Worm (Caenorhabditis elegans) whole organism, mixed stage, embryonic: ENCODE results near the gene vha-17.
A peak's percentile ranks its signal among the peaks of the same experiment; 100 is the strongest.

ENCODE experiments used
- M03D4.4 ChIP-seq: sonication (generic microtip); optimal IDR thresholded peaks from 2 replicates; lab custom pipeline; 2017; ENCODE audit warnings: mild to moderate bottlenecking, missing genetic modification characterization, missing compliant biosample characterization
- bed-3 ChIP-seq: fragments of 200-800 bp; sonication (Bioruptor generic); optimal IDR thresholded peaks from 3 replicates; lab custom pipeline; 2018; ENCODE audit warnings: mild to moderate bottlenecking, missing genetic modification characterization, moderate library complexity, missing compliant biosample characterization
- blmp-1 ChIP-seq: fragments of 150-350 bp; optimal IDR thresholded peaks from 2 replicates; lab custom pipeline; 2014; ENCODE audit warnings: missing biosample characterization, missing genetic modification characterization
- ceh-43 ChIP-seq: fragments of 200-800 bp; sonication (Bioruptor generic); optimal IDR thresholded peaks from 2 replicates; lab custom pipeline; 2018; ENCODE audit warnings: mild to moderate bottlenecking, missing genetic modification characterization, moderate library complexity, missing compliant biosample characterization
- ceh-83 ChIP-seq: fragments of 200-800 bp; sonication (Bioruptor generic); optimal IDR thresholded peaks from 2 replicates; lab custom pipeline; 2018; ENCODE audit warnings: mild to moderate bottlenecking, missing genetic modification characterization, missing compliant biosample characterization
- ces-1 ChIP-seq: fragments of 150-350 bp; optimal IDR thresholded peaks from 2 replicates; lab custom pipeline; 2014; ENCODE audit warnings: missing biosample characterization, missing genetic modification reagents, missing genetic modification characterization
- cnd-1 ChIP-seq: fragments of 200-800 bp; sonication (Bioruptor generic); optimal IDR thresholded peaks from 2 replicates; lab custom pipeline; 2018; ENCODE audit warnings: mild to moderate bottlenecking, missing genetic modification characterization, missing compliant biosample characterization
- drap-1 ChIP-seq: fragments of 200-800 bp; sonication (Bioruptor generic); optimal IDR thresholded peaks from 3 replicates; lab custom pipeline; 2018; ENCODE audit warnings: mild to moderate bottlenecking, missing genetic modification characterization, missing compliant biosample characterization
- elt-1 ChIP-seq: sonication (generic microtip); optimal IDR thresholded peaks from 2 replicates; lab custom pipeline; 2017; ENCODE audit warnings: missing genetic modification characterization, mild to moderate bottlenecking, missing compliant biosample characterization, antibody characterized with exemption, moderate library complexity, borderline replicate concordance; ENCODE audit not compliant: insufficient read depth
- elt-3 ChIP-seq: fragments of 150-350 bp; optimal IDR thresholded peaks from 2 replicates; lab custom pipeline; 2014; ENCODE audit warnings: missing biosample characterization, missing genetic modification characterization
- ham-2 ChIP-seq: fragments of 200-800 bp; sonication (Bioruptor generic); optimal IDR thresholded peaks from 2 replicates; lab custom pipeline; 2018; ENCODE audit warnings: mild to moderate bottlenecking, missing genetic modification characterization, missing compliant biosample characterization
- hlh-1 ChIP-seq: fragments of 150-350 bp; optimal IDR thresholded peaks from 2 replicates; lab custom pipeline; 2014; ENCODE audit warnings: missing biosample characterization, missing genetic modification reagents, missing genetic modification characterization
- lin-13 ChIP-seq: fragments of 150-350 bp; optimal IDR thresholded peaks from 2 replicates; lab custom pipeline; 2014; ENCODE audit warnings: missing biosample characterization, missing genetic modification characterization
- lin-32 ChIP-seq: fragments of 200-800 bp; sonication (Bioruptor generic); optimal IDR thresholded peaks from 2 replicates; lab custom pipeline; 2018; ENCODE audit warnings: mild to moderate bottlenecking, missing genetic modification characterization, missing compliant biosample characterization
- lsy-2 ChIP-seq: fragments of 150-350 bp; optimal IDR thresholded peaks from 2 replicates; lab custom pipeline; 2014; ENCODE audit warnings: missing biosample characterization, missing genetic modification characterization
- mep-1 ChIP-seq: fragments of 150-350 bp; optimal IDR thresholded peaks from 2 replicates; lab custom pipeline; 2017; ENCODE audit warnings: missing biosample characterization, missing genetic modification reagents, missing genetic modification characterization, inconsistent platforms
- nhr-12 ChIP-seq: fragments of 150-350 bp; optimal IDR thresholded peaks from 2 replicates; lab custom pipeline; 2014; ENCODE audit warnings: missing biosample characterization, missing genetic modification characterization
- nhr-2 ChIP-seq: fragments of 150-350 bp; optimal IDR thresholded peaks from 2 replicates; lab custom pipeline; 2014; ENCODE audit warnings: missing biosample characterization, missing genetic modification characterization
- nhr-28 ChIP-seq: fragments of 150-350 bp; optimal IDR thresholded peaks from 2 replicates; lab custom pipeline; 2014; ENCODE audit warnings: missing biosample characterization, missing genetic modification characterization
- nhr-76 ChIP-seq: sonication (generic microtip); optimal IDR thresholded peaks from 2 replicates; lab custom pipeline; 2017; ENCODE audit warnings: missing biosample characterization, missing genetic modification characterization
- pha-4 ChIP-seq: fragments of 150-350 bp; optimal IDR thresholded peaks from 2 replicates; lab custom pipeline; 2018; ENCODE audit warnings: missing biosample characterization, missing genetic modification reagents, missing genetic modification characterization
- sem-2 ChIP-seq: fragments of 200-800 bp; sonication (Bioruptor generic); optimal IDR thresholded peaks from 2 replicates; lab custom pipeline; 2018; ENCODE audit warnings: mild to moderate bottlenecking, missing genetic modification characterization, missing compliant biosample characterization
- snpc-4 ChIP-seq: fragments of 150-350 bp; optimal IDR thresholded peaks from 2 replicates; lab custom pipeline; 2014; ENCODE audit warnings: missing biosample characterization, missing genetic modification characterization
- sptf-1 ChIP-seq: sonication (generic microtip); optimal IDR thresholded peaks from 2 replicates; lab custom pipeline; 2017; ENCODE audit warnings: mild to moderate bottlenecking, missing genetic modification characterization, moderate library complexity, missing compliant biosample characterization
- tbx-8 ChIP-seq: fragments of 200-800 bp; sonication (Bioruptor generic); optimal IDR thresholded peaks from 2 replicates; lab custom pipeline; 2018; ENCODE audit warnings: mild to moderate bottlenecking, missing genetic modification characterization, moderate library complexity, missing compliant biosample characterization
- unc-120 ChIP-seq: sonication (generic microtip); optimal IDR thresholded peaks from 2 replicates; lab custom pipeline; 2017; ENCODE audit warnings: missing genetic modification characterization, missing compliant biosample characterization; ENCODE audit not compliant: poor library complexity, severe bottlenecking
- unc-39 ChIP-seq: fragments of 150-350 bp; optimal IDR thresholded peaks from 2 replicates; lab custom pipeline; 2014; ENCODE audit warnings: missing biosample characterization, missing genetic modification characterization
- unc-62 ChIP-seq: fragments of 150-350 bp; optimal IDR thresholded peaks from 2 replicates; lab custom pipeline; 2014; ENCODE audit warnings: missing biosample characterization, missing genetic modification reagents, missing genetic modification characterization
- ztf-11 ChIP-seq: fragments of 150-350 bp; optimal IDR thresholded peaks from 2 replicates; lab custom pipeline; 2014; ENCODE audit warnings: missing biosample characterization, missing genetic modification characterization

vha-17 gene

DNA sequence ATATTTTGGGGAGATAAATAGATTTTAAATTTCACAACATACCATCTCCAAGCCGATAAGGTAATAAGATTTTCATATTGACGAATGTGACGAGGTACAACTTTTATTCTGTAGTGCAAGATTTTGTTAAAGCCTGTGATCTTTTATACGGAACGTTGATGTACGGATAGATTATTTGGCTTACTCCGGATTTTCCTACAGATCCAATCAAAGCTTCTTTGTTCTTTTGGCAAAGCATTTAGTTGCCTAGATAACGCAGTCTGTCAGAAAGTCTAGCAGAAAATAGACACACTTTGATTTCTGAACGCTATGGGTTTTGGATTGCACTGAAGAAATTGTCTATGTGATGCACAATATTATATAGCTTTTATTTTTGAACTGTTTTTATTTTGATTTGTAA, 22.5 kb upstream of the vha-17 start, which contains the start of gene F49C12.2:
TSS of gene F49C12.2 (minus strand) at position 101 of the 400 bp plus-strand sequence.
- no peak for TF ChIP-seq drap-1
- TF ChIP-seq sem-2 (GFP tag; lab: Kevin White, UChicago) = no peak
- TF ChIP-seq unc-39 (tag; lab: Kevin White, UChicago) = no peak
- TF ChIP-seq mep-1 (tag; lab: Kevin White, UChicago) = no peak
- TF ChIP-seq ceh-43 (GFP tag; lab: Kevin White, UChicago) = no peak
- TF ChIP-seq ztf-11 (tag; lab: Kevin White, UChicago) = no peak
- TF ChIP-seq ces-1 = no peak
- TF ChIP-seq, all 35 proteins: peak for 0

- TF ChIP-seq ceh-43 (GFP tag; lab: Kevin White, UChicago) (no peak), snpc-4 (tag; lab: Kevin White, UChicago) (no peak), unc-120 (tag; lab: Kevin White, UChicago) (no peak), tbx-8 (GFP tag; lab: Kevin White, UChicago) (no peak), nhr-28 (tag; lab: Kevin White, UChicago) (no peak), ceh-83 (GFP tag; lab: Kevin White, UChicago) (no peak), elt-3 (tag; lab: Kevin White, UChicago) (no peak), ham-2 (no peak), drap-1 (no peak), sptf-1 (tag; lab: Kevin White, UChicago) (no peak)
- TF ChIP-seq, all 35 proteins: peak for 0
Measured at ce11 chrIV:9300127-9300526, 21.5 kb upstream of the vha-17 start, which contains the start of gene F49C12.3. F49C12.3 (plus strand) TSS chrIV:9300427.

DNA sequence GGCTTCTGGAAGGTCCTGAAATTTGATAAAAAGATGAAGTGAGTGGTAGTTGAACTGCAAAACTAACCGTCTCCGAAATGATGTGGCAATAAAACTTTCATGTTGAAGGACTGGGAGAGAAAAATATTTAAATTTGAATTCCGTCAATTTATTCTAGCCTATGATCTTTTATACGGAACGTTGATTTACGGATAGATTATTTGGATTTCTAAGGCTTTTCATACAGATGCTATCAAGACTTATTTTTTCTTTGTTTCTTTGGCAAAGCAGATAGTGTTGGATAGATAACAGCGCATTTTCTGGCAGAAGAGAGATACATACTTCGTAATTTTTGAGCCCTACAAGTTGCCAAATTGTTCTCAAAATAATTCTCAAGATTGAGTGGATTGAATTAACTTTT, 17.6 kb upstream of the vha-17 start, which contains the start of gene F49C12.4:
TSS of gene F49C12.4 (minus strand) at position 101 of the 400 bp plus-strand sequence.
- TF ChIP-seq sem-2 (GFP tag; lab: Kevin White, UChicago) (no peak), elt-1 (peak; percentile 61), blmp-1 (tag; lab: Kevin White, UChicago) (no peak)

DNA sequence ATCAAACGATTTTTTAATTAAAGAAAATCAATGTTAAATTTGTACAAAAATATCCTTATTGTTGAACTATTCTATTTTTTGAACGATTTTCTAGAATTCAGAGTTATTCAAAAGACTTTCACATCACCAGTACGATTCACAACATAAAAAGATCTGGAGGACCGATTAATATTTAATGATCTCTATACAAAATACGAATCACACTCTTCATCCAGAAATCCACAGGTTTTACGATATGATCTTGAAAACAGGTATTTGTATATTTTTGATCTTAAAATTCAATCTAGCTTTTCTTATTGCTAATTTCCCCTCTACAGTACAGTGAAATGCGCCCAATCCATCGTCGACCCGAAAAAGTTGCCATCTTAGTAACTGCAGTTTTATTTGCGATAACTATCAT, 17.0 kb upstream of the vha-17 start, which contains the start of gene F49C12.5:
TSS of gene F49C12.5 (plus strand) at position 301 of the 400 bp plus-strand sequence.
- TF ChIP-seq lin-32 (GFP tag; lab: Kevin White, UChicago) (no peak), nhr-76 (tag; lab: Kevin White, UChicago) (no peak), hlh-1 (tag; lab: Kevin White, UChicago) (no peak), M03D4.4 (tag; lab: Kevin White, UChicago) (no peak), cnd-1 (tag; lab: Kevin White, UChicago) (no peak), lin-13 (tag; lab: Kevin White, UChicago) (no peak), nhr-12 (tag; lab: Kevin White, UChicago) (no peak), ztf-11 (tag; lab: Kevin White, UChicago) (no peak), ceh-83 (GFP tag; lab: Kevin White, UChicago) (no peak), ceh-43 (GFP tag; lab: Kevin White, UChicago) (no peak), drap-1 (no peak), sem-2 (GFP tag; lab: Kevin White, UChicago) (no peak), ces-1 (no peak)

DNA sequence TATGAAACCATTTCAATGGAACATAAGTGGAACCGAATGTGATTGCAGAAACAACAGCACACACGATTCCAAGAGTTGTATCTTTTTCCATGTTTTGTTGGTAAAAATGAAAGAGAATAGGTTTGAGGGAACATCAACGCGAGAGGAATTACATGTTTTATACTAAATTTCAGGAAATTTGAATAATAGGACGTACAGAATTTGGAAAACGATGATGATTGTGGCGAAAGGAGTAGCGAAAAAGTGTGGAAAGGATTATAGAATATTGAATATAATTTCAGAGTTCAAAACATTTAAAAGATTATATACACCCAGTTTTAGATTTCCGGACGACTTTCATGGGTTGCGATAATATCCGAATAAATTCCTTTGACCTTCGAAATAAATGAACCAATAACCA, 12.6 kb upstream of the vha-17 start, which contains the start of gene F49C12.6:
TSS of gene F49C12.6 (minus strand) at position 101 of the 400 bp plus-strand sequence.
- TF ChIP-seq nhr-28 (tag; lab: Kevin White, UChicago) (no peak), sptf-1 (tag; lab: Kevin White, UChicago) (no peak), elt-3 (tag; lab: Kevin White, UChicago) (no peak), lin-13 (tag; lab: Kevin White, UChicago) (no peak), nhr-2 (tag; lab: Kevin White, UChicago) (no peak), pha-4 (tag; lab: Kevin White, UChicago) (no peak), unc-62 (GFP tag; lab: Kevin White, UChicago) (no peak), nhr-76 (tag; lab: Kevin White, UChicago) (no peak), tbx-8 (GFP tag; lab: Kevin White, UChicago) (no peak), sem-2 (GFP tag; lab: Kevin White, UChicago) (no peak), lsy-2 (no peak), bed-3 (GFP tag; lab: Kevin White, UChicago) (no peak), ces-1 (no peak)
